Fruit fly (Drosophila melanogaster): ENCODE data around the gene CG12268.

Gene CG12268

dm6 chr3R:23939921-23940839, 8.0 kb downstream of the CG12268 start (continued):
- TF ChIP-seq maf-S (GFP tag; optimal IDR thresholded peaks at IDR 0.05) (peak; percentile 40), CkIIα-i1 (GFP tag; IDR thresholded peaks at IDR 0.05) (peak; percentile 35; the same call in 1 of the 2 replicates), Rfx (GFP tag; IDR thresholded peaks at IDR 0.05) (peak; percentile 73), luna (GFP tag; optimal IDR thresholded peaks at IDR 0.05) (no peak), sr (GFP tag; IDR thresholded peaks at IDR 0.05) (peak; percentile 87), Nf-YA (GFP tag; IDR thresholded peaks at IDR 0.05) (peak; percentile 63; the same call in 1 of the 2 replicates), unc-4 (GFP tag; IDR thresholded peaks at IDR 0.05; ENCODE audit: partially characterized antibody) (no peak), CG2889 (GFP tag; IDR thresholded peaks at IDR 0.05) (peak; percentile 43; the same call in 1 of the 3 replicates), CG8478 (optimal IDR thresholded peaks at IDR 0.05) (no peak), Trl (optimal IDR thresholded peaks at IDR 0.05) (no peak), Trl (GFP tag; optimal IDR thresholded peaks at IDR 0.05) (peak; percentile 69), CG14710 (tag; optimal IDR thresholded peaks at IDR 0.05) (peak; percentile 86), ttk (GFP tag; IDR thresholded peaks at IDR 0.05) (no peak), pfk (GFP tag; optimal IDR thresholded peaks at IDR 0.05) (peak; percentile 77), TFAM (GFP tag; optimal IDR thresholded peaks at IDR 0.05) (peak; percentile 59), Atf-2 (GFP tag; optimal IDR thresholded peaks at IDR 0.05) (peak; percentile 44), Fer2 (tag; optimal IDR thresholded peaks at IDR 0.05) (peak; percentile 70), HmgZ (tag; optimal IDR thresholded peaks at IDR 0.05) (peak; percentile 90), CG10209 (GFP tag; optimal IDR thresholded peaks at IDR 0.05) (peak; percentile 91), CG32772 (GFP tag; IDR thresholded peaks at IDR 0.05) (peak; percentile 47; the same call in 1 of the 2 replicates), CG4617 (GFP tag; optimal IDR thresholded peaks at IDR 0.05; ENCODE audit: borderline replicate concordance) (peak; percentile 15), CG42726 (GFP tag; IDR thresholded peaks at IDR 0.05; ENCODE audit: partially characterized antibody) (no peak), sug (tag; optimal IDR thresholded peaks at IDR 0.05) (peak; percentile 99), inv (GFP tag; IDR thresholded peaks at IDR 0.05; ENCODE audit: partially characterized antibody) (no peak), CG11093 (GFP tag; IDR thresholded peaks at IDR 0.05) (peak; percentile 60; the same call in 1 of the 3 replicates), CG4424 (GFP tag; optimal IDR thresholded peaks at IDR 0.05) (peak; percentile 74), CG2199 (GFP tag; IDR thresholded peaks at IDR 0.05) (no peak), crc (GFP tag; optimal IDR thresholded peaks at IDR 0.05) (no peak), Dek (tag; optimal IDR thresholded peaks at IDR 0.05) (peak; percentile 59), Hmr (GFP tag; optimal IDR thresholded peaks at IDR 0.05) (peak; percentile 89), CG9215 (GFP tag; IDR thresholded peaks at IDR 0.05) (no peak), CG9727 (GFP tag; optimal IDR thresholded peaks at IDR 0.05) (peak; percentile 86), Ptx1 (GFP tag; IDR thresholded peaks at IDR 0.05) (no peak; the same call in 1 of the 2 replicates), sob (GFP tag; IDR thresholded peaks at IDR 0.05) (peak; percentile 87), CG18011 (GFP tag; optimal IDR thresholded peaks at IDR 0.05) (peak; percentile 55), emc (GFP tag; optimal IDR thresholded peaks at IDR 0.05) (no peak), tap (tag; optimal IDR thresholded peaks at IDR 0.05) (peak; percentile 82), CG6683 (GFP tag; optimal IDR thresholded peaks at IDR 0.05) (peak; percentile 72), kay (GFP tag; optimal IDR thresholded peaks at IDR 0.05) (peak; percentile 59), nau (GFP tag; optimal IDR thresholded peaks at IDR 0.05) (peak; percentile 90), CG13775 (GFP tag; optimal IDR thresholded peaks at IDR 0.05) (peak; percentile 70), CG1602 (GFP tag; optimal IDR thresholded peaks at IDR 0.05) (peak; percentile 84), otp (GFP tag; IDR thresholded peaks at IDR 0.05) (peak; percentile 92), BEAF-32 (GFP tag; optimal IDR thresholded peaks at IDR 0.05) (no peak), Awh (GFP tag; IDR thresholded peaks at IDR 0.05) (peak; percentile 92), tll (GFP tag; optimal IDR thresholded peaks at IDR 0.05) (peak in 1 of 2 experiments; percentile 22), Aef1 (GFP tag; IDR thresholded peaks at IDR 0.05) (no peak), CG6813 (GFP tag; optimal IDR thresholded peaks at IDR 0.05) (peak; percentile 95)

All from whole organism, embryonic.